Fruit fly (Drosophila melanogaster) ovary, adult (tissue): Measurements from ENCODE around the gene Rbbp5.

Experiments used
- CG17801 ChIP-seq: fragments of 200-800 bp; optimal IDR thresholded peaks from 2 replicates; lab custom pipeline; 2019; ENCODE audit warnings: missing biosample characterization, mild to moderate bottlenecking, missing genetic modification characterization, moderate library complexity; ENCODE audit not compliant: partially characterized antibody

The Rbbp5 gene

dm6 chr3L:20366674-20367372 is 19.1 kb upstream of the Rbbp5 start, which contains the start of the genes Toll-9 and in:
TSS of gene Toll-9 (minus strand) at chr3L:20366724.
TSS of gene in (plus strand) at chr3L:20367198.
- TF ChIP-seq CG17801 = no peak

dm6 chr3L:20366074-20366473 is 18.3 kb upstream of the Rbbp5 start:
- TF ChIP-seq CG17801 = no peak

DNA sequence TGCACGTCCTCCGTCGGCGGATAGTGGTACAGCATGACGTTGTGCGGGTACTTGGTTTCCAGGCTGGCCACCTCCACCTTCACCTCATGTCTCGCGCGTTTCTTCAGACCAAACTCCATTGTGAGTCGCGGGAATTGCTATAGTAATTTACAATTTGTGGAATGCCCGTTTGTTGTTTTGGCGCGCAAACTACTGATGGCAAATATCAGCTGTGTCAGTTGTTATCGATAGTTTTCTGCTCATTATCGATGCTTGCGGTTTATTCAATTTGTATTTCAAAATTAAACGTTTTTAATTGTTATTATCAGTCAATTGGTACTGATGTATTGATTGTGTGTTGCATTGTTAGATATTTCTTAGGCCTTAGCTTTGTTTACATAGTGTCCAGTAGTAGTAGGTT is 13.6 kb upstream of the Rbbp5 start, which contains the start of gene Prim2:
TSS of gene Prim2 (minus strand) at position 197 of the 400 bp plus-strand sequence.
- no peak for TF ChIP-seq CG17801

- no peak for TF ChIP-seq CG17801
Observed at dm6 chr3L:20358212-20358611, 10.5 kb upstream of the Rbbp5 start, which contains the start of gene CG5665. TSS of gene CG5665 (plus strand) at chr3L:20358512.

DNA sequence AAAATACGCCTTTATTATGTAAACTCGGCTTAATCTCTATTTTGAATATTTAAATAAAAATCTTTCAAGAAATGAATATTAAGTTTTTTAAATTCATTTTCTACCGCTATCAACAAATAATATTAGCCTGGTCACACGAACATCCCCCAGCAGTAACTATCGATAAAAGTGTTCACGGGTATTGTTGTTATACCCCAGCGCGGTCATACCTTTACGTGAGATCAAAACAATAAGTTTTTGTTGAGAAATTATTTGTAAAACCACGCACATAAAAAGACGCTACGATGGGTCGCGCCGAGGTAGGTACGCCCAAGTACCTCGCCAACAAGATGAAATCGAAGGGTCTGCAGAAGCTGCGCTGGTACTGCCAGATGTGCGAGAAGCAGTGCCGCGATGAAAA is 8.9 kb upstream of the Rbbp5 start, which contains the start of gene kin17:
TSS of gene kin17 (plus strand) at position 195 of the 400 bp plus-strand sequence.
- TF ChIP-seq CG17801 = no peak

- TF ChIP-seq CG17801 = no peak
Observed at dm6 chr3L:20354872-20355271, 7.1 kb upstream of the Rbbp5 start.

dm6 chr3L:20354363-20354762 is 6.6 kb upstream of the Rbbp5 start:
- TF ChIP-seq CG17801 = no peak

DNA sequence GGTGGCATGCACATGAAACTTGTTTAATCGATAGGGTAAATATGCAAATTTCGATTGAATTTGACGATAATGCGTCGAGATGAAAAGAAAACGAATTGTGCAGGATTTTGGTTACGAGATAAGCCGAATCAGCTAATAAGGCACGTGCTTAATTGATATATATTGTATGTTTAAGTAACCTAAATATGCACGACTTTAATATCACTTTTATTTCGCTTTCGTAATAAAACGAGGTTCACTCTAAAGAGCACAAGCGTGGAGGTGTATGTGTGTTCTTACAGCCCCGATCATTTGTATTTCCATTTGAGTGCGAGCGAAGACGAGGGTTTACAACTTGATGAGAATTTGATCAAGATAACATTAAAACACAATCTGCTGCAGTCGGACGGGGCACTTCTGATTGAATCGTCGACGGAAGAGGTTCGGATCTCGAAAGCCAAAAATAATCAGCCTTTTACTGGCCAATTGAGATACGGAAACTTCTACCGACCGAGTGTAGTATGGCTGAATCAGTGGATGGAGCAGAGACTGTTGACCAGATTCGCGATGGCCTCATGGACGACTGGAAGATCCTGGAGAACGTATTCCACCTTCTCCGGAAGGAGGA is 6.1 kb upstream of the Rbbp5 start:
- no peak for TF ChIP-seq CG17801

- no peak for TF ChIP-seq CG17801
Observed at dm6 chr3L:20353149-20353548, 5.4 kb upstream of the Rbbp5 start, which contains the start of gene CG5618. TSS of gene CG5618 (plus strand) at chr3L:20353449.

DNA sequence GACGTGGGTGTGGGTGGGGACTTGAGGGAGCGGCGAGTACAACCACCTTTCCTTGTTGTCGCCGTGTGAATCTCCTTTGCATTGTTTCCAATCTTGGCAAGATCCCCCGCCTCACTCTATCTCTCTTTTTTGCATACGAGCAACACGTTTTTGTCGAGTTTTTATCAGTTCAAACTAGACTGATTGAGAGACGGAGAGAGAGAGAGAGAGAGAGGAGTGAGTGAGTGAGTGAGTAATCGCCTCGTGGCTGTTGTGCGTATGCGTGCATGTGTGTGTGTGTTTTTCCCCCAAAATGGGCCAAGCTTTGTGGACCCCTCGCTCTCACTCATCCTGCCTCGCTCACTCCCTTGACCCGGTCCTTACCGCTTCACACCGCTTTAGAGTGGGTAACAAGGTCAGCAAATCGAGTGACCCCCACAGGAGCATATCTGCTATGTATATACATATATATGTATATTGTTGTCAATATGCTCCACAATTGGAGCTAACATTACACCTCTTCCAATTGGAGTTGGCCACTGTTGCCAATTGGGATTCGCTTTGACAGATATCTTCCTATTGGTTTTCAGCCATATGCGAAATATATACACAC is 1.7 kb upstream of the Rbbp5 start:
- TF ChIP-seq CG17801 = no peak

- no peak for TF ChIP-seq CG17801
Observed at dm6 chr3L:20348581-20349093, 895 bp upstream of the Rbbp5 start.

DNA sequence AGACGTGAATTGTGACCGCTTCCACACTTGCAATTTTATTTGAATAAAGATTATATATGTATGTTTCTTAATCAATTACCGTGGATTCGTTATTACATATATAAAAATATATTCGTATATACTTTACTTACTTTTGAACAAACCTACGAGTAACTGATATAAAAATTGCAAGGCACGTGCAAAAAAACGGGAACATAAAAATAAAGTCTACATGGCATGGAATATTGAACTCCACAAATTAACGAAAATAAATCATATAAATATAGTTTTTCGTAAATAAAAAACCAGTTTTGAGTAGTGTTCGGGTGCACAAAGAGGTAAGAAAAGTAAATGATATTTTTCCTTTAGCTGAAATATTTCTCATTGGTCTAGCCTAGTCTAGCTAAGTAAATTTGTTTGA is 5.4 kb downstream of the Rbbp5 start, which contains the start of gene Spn77Bc:
TSS of gene Spn77Bc (plus strand) at position 301 of the 400 bp plus-strand sequence.
- no peak for TF ChIP-seq CG17801

DNA sequence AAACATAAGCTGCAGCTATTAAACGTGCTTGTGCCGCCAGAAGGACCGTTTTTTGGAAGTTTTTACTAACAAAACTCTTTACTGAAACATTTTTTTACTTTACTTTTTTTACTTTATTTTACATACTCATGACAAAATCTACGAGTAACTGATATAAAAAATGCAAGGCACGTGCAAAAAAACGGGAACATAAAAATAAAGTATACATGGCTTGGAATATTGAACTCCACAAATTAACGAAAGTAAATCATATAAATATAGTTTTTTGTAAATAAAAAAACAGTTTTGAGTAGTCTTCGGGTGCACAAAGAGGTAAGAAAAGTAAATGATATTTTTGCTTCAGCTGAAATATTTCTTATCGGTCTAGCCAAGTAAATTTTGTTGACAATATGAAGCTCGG is 27.1 kb downstream of the Rbbp5 start, which contains the start of gene Spn77Bb:
TSS of gene Spn77Bb (plus strand) at position 301 of the 400 bp plus-strand sequence.
- TF ChIP-seq CG17801 = no peak

- TF ChIP-seq CG17801 = no peak
Observed at dm6 chr3L:20320044-20320443, 27.7 kb downstream of the Rbbp5 start.

DNA sequence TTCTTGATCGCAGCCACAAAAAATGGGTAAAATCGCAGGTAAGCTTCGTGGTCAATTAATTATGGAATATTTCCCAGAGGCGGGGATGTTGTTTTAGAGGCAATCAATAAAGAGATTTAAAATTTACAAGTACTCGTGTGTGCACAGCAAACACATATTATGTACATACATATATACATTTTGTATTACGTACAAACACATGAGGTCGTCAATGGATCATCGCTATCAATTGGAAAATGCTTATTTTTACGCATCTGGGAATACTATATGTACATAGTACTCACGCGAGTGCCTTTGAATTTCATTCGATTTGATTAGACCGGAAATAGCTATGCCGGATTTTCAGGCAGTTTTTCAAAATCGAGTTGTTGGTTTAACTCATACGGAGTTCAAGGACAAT is 30.0 kb downstream of the Rbbp5 start:
- TF ChIP-seq CG17801 = no peak

- no peak for TF ChIP-seq CG17801
Observed at dm6 chr3L:20316956-20317589, 30.7 kb downstream of the Rbbp5 start, which contains the start of gene Spn77Ba. TSS of gene Spn77Ba (plus strand) at chr3L:20317190.

DNA sequence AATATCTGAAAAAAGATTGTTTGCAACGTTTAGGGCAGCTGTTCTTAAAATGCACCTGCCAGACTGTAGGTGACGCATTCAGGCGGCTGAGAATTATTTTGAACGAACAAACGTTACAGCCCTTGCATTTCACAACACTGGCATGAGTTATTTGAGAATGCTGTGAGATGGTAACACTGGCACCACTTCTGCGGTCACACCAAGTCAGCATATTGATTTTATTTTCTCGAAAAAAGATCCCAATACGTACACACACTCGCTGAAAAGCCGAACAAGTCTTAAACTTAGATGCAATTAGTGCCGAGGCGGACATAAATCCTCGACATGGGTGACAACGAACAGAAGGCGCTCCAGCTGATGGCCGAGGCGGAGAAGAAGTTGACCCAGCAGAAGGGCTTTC is 34.3 kb downstream of the Rbbp5 start, which contains the start of gene alphaSnap:
TSS of gene alphaSnap (plus strand) at position 164 of the 400 bp plus-strand sequence.
- TF ChIP-seq CG17801 = peak; percentile 63
